Worm (Caenorhabditis elegans) whole organism, young adult: ENCODE data around the gene ace-4.

Experiments used
- Y67H2A.10 ChIP-seq: fragments of 200-800 bp; sonication (Bioruptor generic); conservative IDR thresholded peaks from 2 replicates; pipeline ENCODE4 v1.3.6; 2022; ENCODE audit warnings: missing genetic modification reagents, missing genetic modification characterization, missing compliant biosample characterization
- Y79H2A.3 ChIP-seq: fragments of 200-800 bp; sonication (Bioruptor generic); conservative IDR thresholded peaks from 2 replicates; pipeline ENCODE4 v1.3.6; 2022; ENCODE audit warnings: missing genetic modification reagents, missing genetic modification characterization, missing compliant biosample characterization
- egl-18 ChIP-seq: fragments of 200-800 bp; sonication (Bioruptor generic); IDR thresholded peaks from 2 replicates; pipeline ENCODE4 v1.3.6; 2022; ENCODE audit warnings: missing genetic modification reagents, missing genetic modification characterization, missing compliant biosample characterization
- lin-54 ChIP-seq: fragments of 200-800 bp; sonication (Bioruptor generic); optimal IDR thresholded peaks from 2 replicates; lab custom pipeline; 2018; ENCODE audit warnings: mild to moderate bottlenecking, missing genetic modification characterization, missing compliant biosample characterization
- lsl-1 ChIP-seq: fragments of 200-800 bp; sonication (Bioruptor generic); optimal IDR thresholded peaks from 2 replicates; lab custom pipeline; 2018; ENCODE audit warnings: mild to moderate bottlenecking, missing genetic modification characterization, moderate library complexity, missing compliant biosample characterization
- nfya-1 ChIP-seq: sonication (generic microtip); optimal IDR thresholded peaks from 2 replicates; lab custom pipeline; 2017; ENCODE audit warnings: antibody characterized with exemption, missing compliant biosample characterization, missing genetic modification characterization, borderline replicate concordance; ENCODE audit not compliant: insufficient read depth
- sea-2 ChIP-seq: fragments of 200-800 bp; sonication (Bioruptor generic); IDR thresholded peaks from 2 replicates; pipeline ENCODE4 v1.3.6; 2022; ENCODE audit warnings: missing genetic modification characterization, missing compliant biosample characterization
- snpc-4 ChIP-seq, 5 experiments: fragments of 150-350 bp in 1 of 5; sonication (generic microtip) in 4 of 5; optimal IDR thresholded peaks; 2 replicates each; lab custom pipeline; 2014 to 2018; ENCODE audit warnings: missing genetic modification characterization in 5 of 5, missing biosample characterization in 3 of 5, antibody characterized with exemption in 2 of 5, mild to moderate bottlenecking in 2 of 5, missing compliant biosample characterization in 2 of 5, missing genotype in 2 of 5, moderate library complexity in 2 of 5, missing genetic modification reagents in 1 of 5
- unc-62 ChIP-seq: fragments of 150-350 bp; optimal IDR thresholded peaks from 2 replicates; lab custom pipeline; 2014; ENCODE audit warnings: missing biosample characterization, missing genetic modification reagents, missing genetic modification characterization

- TF ChIP-seq Y79H2A.3 (GFP tag; lab: Robert Waterston, UW) = no peak
- TF ChIP-seq lin-54 = no peak
- no peak for TF ChIP-seq egl-18
- no peak for TF ChIP-seq snpc-4 (GFP tag; optimal IDR thresholded peaks at IDR 0.05; lab: Kevin White, UChicago)
- TF ChIP-seq snpc-4 (tag; optimal IDR thresholded peaks at IDR 0.05; lab: Kevin White, UChicago) = no peak
- no peak for TF ChIP-seq lsl-1 (GFP tag; lab: Kevin White, UChicago)
- no peak for TF ChIP-seq unc-62 (GFP tag; lab: Kevin White, UChicago)
- no peak for TF ChIP-seq Y67H2A.10
- no peak for TF ChIP-seq sea-2 (GFP tag; lab: Robert Waterston, UW)
- TF ChIP-seq nfya-1 (tag; lab: Kevin White, UChicago) = no peak
Observed at ce11 chrII:14197499-14198096, at the start of gene ace-4.
